Fruit fly (Drosophila melanogaster) whole organism, prepupa: ENCODE results near the gene Sodh2.

ENCODE experiments used
- Blimp-1 ChIP-seq: fragments of 200-800 bp; sonication (Bioruptor generic); optimal IDR thresholded peaks from 3 replicates; lab custom pipeline; 2017; ENCODE audit warnings: missing biosample characterization, missing genetic modification characterization, mild to moderate bottlenecking, moderate library complexity, missing genetic modification reagents
- CG10631 ChIP-seq: fragments of 200-800 bp; sonication (Bioruptor generic); optimal IDR thresholded peaks from 2 replicates; lab custom pipeline; 2016; ENCODE audit warnings: missing biosample characterization, missing genetic modification characterization
- CG10669 ChIP-seq: fragments of 200-800 bp; sonication (Bioruptor generic); optimal IDR thresholded peaks from 3 replicates; lab custom pipeline; 2018; ENCODE audit warnings: missing biosample characterization, mild to moderate bottlenecking, missing genetic modification characterization, moderate library complexity
- CG11294 ChIP-seq: fragments of 200-800 bp; sonication (Bioruptor generic); IDR thresholded peaks from 2 replicates; pipeline ENCODE4 v1.3.6; 2022; ENCODE audit warnings: missing biosample characterization, missing genetic modification characterization
- CG11762 ChIP-seq: fragments of 200-800 bp; sonication (Bioruptor generic); optimal IDR thresholded peaks from 3 replicates; lab custom pipeline; 2016; ENCODE audit warnings: missing biosample characterization, missing genetic modification characterization; ENCODE audit not compliant: insufficient read depth
- CG11902 ChIP-seq: fragments of 200-800 bp; sonication (Bioruptor generic); optimal IDR thresholded peaks from 3 replicates; lab custom pipeline; 2016; ENCODE audit warnings: missing biosample characterization, missing genetic modification characterization
- CG1621 ChIP-seq: fragments of 200-800 bp; sonication (Bioruptor generic); optimal IDR thresholded peaks from 3 replicates; lab custom pipeline; 2018; ENCODE audit warnings: missing biosample characterization, mild to moderate bottlenecking, missing genetic modification characterization
- CG16779 ChIP-seq: fragments of 200-800 bp; sonication (Bioruptor generic); optimal IDR thresholded peaks from 3 replicates; lab custom pipeline; 2017; ENCODE audit warnings: missing biosample characterization, mild to moderate bottlenecking, missing genetic modification characterization
- CG3032 ChIP-seq: fragments of 200-800 bp; optimal IDR thresholded peaks from 2 replicates; lab custom pipeline; 2019; ENCODE audit warnings: missing biosample characterization, mild to moderate bottlenecking, missing genetic modification characterization, moderate library complexity
- CG31627 ChIP-seq: fragments of 200-800 bp; sonication (Bioruptor generic); optimal IDR thresholded peaks from 3 replicates; lab custom pipeline; 2016; ENCODE audit warnings: missing biosample characterization, missing genetic modification characterization
- CG34406 ChIP-seq: fragments of 200-800 bp; sonication (Bioruptor generic); optimal IDR thresholded peaks from 3 replicates; lab custom pipeline; 2016; ENCODE audit warnings: missing biosample characterization, missing genetic modification characterization
- CG3919 ChIP-seq: fragments of 200-800 bp; sonication (Bioruptor generic); optimal IDR thresholded peaks from 3 replicates; lab custom pipeline; 2016; ENCODE audit warnings: missing biosample characterization, missing genetic modification characterization
- CG4318 ChIP-seq: fragments of 200-800 bp; sonication (Bioruptor generic); optimal IDR thresholded peaks from 3 replicates; lab custom pipeline; 2017; ENCODE audit warnings: missing biosample characterization, mild to moderate bottlenecking, missing genetic modification characterization
- CG6163 ChIP-seq: fragments of 200-800 bp; sonication (Bioruptor generic); IDR thresholded peaks from 3 replicates; pipeline ENCODE4 v1.3.6; 2022; ENCODE audit warnings: missing biosample characterization, missing genetic modification characterization
- CG6276 ChIP-seq: fragments of 200-800 bp; sonication (Bioruptor generic); optimal IDR thresholded peaks from 2 replicates; lab custom pipeline; 2017; ENCODE audit warnings: missing biosample characterization, mild to moderate bottlenecking, missing genetic modification characterization
- CG6792 ChIP-seq: fragments of 200-800 bp; sonication (Bioruptor generic); optimal IDR thresholded peaks from 3 replicates; lab custom pipeline; 2016; ENCODE audit warnings: missing biosample characterization, missing genetic modification characterization
- CG6808 ChIP-seq: fragments of 200-800 bp; sonication (Bioruptor generic); optimal IDR thresholded peaks from 3 replicates; lab custom pipeline; 2017; ENCODE audit warnings: missing biosample characterization, missing genetic modification characterization, mild to moderate bottlenecking, moderate library complexity, missing genetic modification reagents
- CG6854 ChIP-seq: fragments of 200-800 bp; sonication (Bioruptor generic); optimal IDR thresholded peaks from 2 replicates; lab custom pipeline; 2017; ENCODE audit warnings: missing biosample characterization, mild to moderate bottlenecking, missing genetic modification characterization
- CG7368 ChIP-seq: fragments of 200-800 bp; sonication (Bioruptor generic); optimal IDR thresholded peaks from 3 replicates; lab custom pipeline; 2016; ENCODE audit warnings: missing biosample characterization, missing genetic modification characterization
- CG8119 ChIP-seq: fragments of 200-800 bp; sonication (Bioruptor generic); IDR thresholded peaks from 3 replicates; pipeline ENCODE4 v1.3.6; 2022; ENCODE audit warnings: missing biosample characterization, missing genetic modification characterization
- CG8319 ChIP-seq: fragments of 200-800 bp; sonication (Bioruptor generic); optimal IDR thresholded peaks from 3 replicates; lab custom pipeline; 2016; ENCODE audit warnings: missing biosample characterization, missing genetic modification characterization
- CG8632 ChIP-seq: fragments of 200-800 bp; sonication (Bioruptor generic); optimal IDR thresholded peaks from 3 replicates; lab custom pipeline; 2016; ENCODE audit warnings: missing biosample characterization, missing genetic modification characterization
- CG9139 ChIP-seq: fragments of 200-800 bp; sonication (Bioruptor generic); optimal IDR thresholded peaks from 3 replicates; lab custom pipeline; 2017; ENCODE audit warnings: missing biosample characterization, mild to moderate bottlenecking, missing genetic modification characterization
- Eip75B ChIP-seq: fragments of 200-800 bp; sonication (Bioruptor generic); optimal IDR thresholded peaks from 3 replicates; lab custom pipeline; 2016; ENCODE audit warnings: missing biosample characterization, missing genetic modification characterization
- Eip78C ChIP-seq: fragments of 200-800 bp; sonication (Bioruptor generic); peaks from one replicate; lab custom pipeline; 2016; ENCODE audit warnings: missing biosample characterization, missing genetic modification characterization
- Gug ChIP-seq: fragments of 200-800 bp; sonication (Bioruptor generic); IDR thresholded peaks from 2 replicates; pipeline ENCODE4 v1.3.6; 2022; ENCODE audit warnings: missing biosample characterization, missing genetic modification characterization
- Hr38 ChIP-seq: sonication (Bioruptor generic); optimal IDR thresholded peaks from 2 replicates; lab custom pipeline; 2016; ENCODE audit warnings: missing biosample characterization, missing genetic modification characterization
- Hr39 ChIP-seq: fragments of 200-800 bp; sonication (Bioruptor generic); optimal IDR thresholded peaks from 2 replicates; lab custom pipeline; 2016; ENCODE audit warnings: missing biosample characterization, missing genetic modification characterization
- Hr4 ChIP-seq: fragments of 200-800 bp; sonication (Bioruptor generic); optimal IDR thresholded peaks from 3 replicates; lab custom pipeline; 2016; ENCODE audit warnings: missing biosample characterization, missing genetic modification characterization
- Lpt ChIP-seq: fragments of 200-800 bp; sonication (Bioruptor generic); optimal IDR thresholded peaks from 3 replicates; lab custom pipeline; 2016; ENCODE audit warnings: missing biosample characterization, missing genetic modification characterization
- OdsH ChIP-seq: fragments of 200-800 bp; sonication (Bioruptor generic); optimal IDR thresholded peaks from 3 replicates; lab custom pipeline; 2016; ENCODE audit warnings: missing biosample characterization, missing genetic modification characterization
- Smox ChIP-seq: fragments of 200-800 bp; sonication (Bioruptor generic); optimal IDR thresholded peaks from 3 replicates; lab custom pipeline; 2016; ENCODE audit warnings: missing biosample characterization, missing genetic modification characterization
- Sox102F ChIP-seq: fragments of 200-800 bp; sonication (Bioruptor generic); optimal IDR thresholded peaks from 2 replicates; lab custom pipeline; 2016; ENCODE audit warnings: missing biosample characterization, mild to moderate bottlenecking, missing genetic modification characterization
- Sox15 ChIP-seq: fragments of 200-800 bp; sonication (Bioruptor generic); optimal IDR thresholded peaks from 3 replicates; lab custom pipeline; 2016; ENCODE audit warnings: missing biosample characterization, missing genetic modification characterization
- achi ChIP-seq: fragments of 200-800 bp; sonication (Bioruptor generic); optimal IDR thresholded peaks from 3 replicates; lab custom pipeline; 2016; ENCODE audit warnings: missing biosample characterization, missing genetic modification characterization
- acj6 ChIP-seq: fragments of 200-800 bp; sonication (Bioruptor generic); optimal IDR thresholded peaks from 3 replicates; lab custom pipeline; 2016; ENCODE audit warnings: missing biosample characterization, missing genetic modification characterization
- cyc ChIP-seq: fragments of 200-800 bp; sonication (Bioruptor generic); optimal IDR thresholded peaks from 3 replicates; lab custom pipeline; 2016; ENCODE audit warnings: missing biosample characterization, missing genetic modification characterization
- dac ChIP-seq: fragments of 200-800 bp; sonication (Bioruptor generic); optimal IDR thresholded peaks from 2 replicates; lab custom pipeline; 2017; ENCODE audit warnings: missing biosample characterization, mild to moderate bottlenecking, missing genetic modification characterization
- eg ChIP-seq: fragments of 200-800 bp; sonication (Bioruptor generic); IDR thresholded peaks from 3 replicates; pipeline ENCODE4 v1.3.6; 2022; ENCODE audit warnings: missing biosample characterization, missing genetic modification characterization
- esn ChIP-seq: fragments of 200-800 bp; sonication (Bioruptor generic); optimal IDR thresholded peaks from 2 replicates; lab custom pipeline; 2016; ENCODE audit warnings: missing biosample characterization, mild to moderate bottlenecking, missing genetic modification characterization, moderate library complexity
- fd85E ChIP-seq: fragments of 200-800 bp; sonication (Bioruptor generic); optimal IDR thresholded peaks from 3 replicates; lab custom pipeline; 2016; ENCODE audit warnings: missing biosample characterization, missing genetic modification characterization
- lz ChIP-seq: fragments of 200-800 bp; sonication (Bioruptor generic); optimal IDR thresholded peaks from 3 replicates; lab custom pipeline; 2016; ENCODE audit warnings: missing biosample characterization, missing genetic modification characterization
- net ChIP-seq: fragments of 200-800 bp; sonication (Bioruptor generic); optimal IDR thresholded peaks from 3 replicates; lab custom pipeline; 2016; ENCODE audit warnings: missing biosample characterization, missing genetic modification characterization
- pdm3 ChIP-seq: fragments of 200-800 bp; sonication (Bioruptor generic); optimal IDR thresholded peaks from 3 replicates; lab custom pipeline; 2016; ENCODE audit warnings: missing biosample characterization, missing genetic modification characterization
- salr ChIP-seq, 2 experiments: fragments of 200-800 bp; sonication (Bioruptor generic); optimal IDR thresholded peaks; 3 replicates each; lab custom pipeline; 2016 to 2018; ENCODE audit warnings: missing biosample characterization in 2 of 2, missing genetic modification characterization in 2 of 2, mild to moderate bottlenecking in 1 of 2
- spab ChIP-seq: fragments of 200-800 bp; sonication (Bioruptor generic); optimal IDR thresholded peaks from 2 replicates; lab custom pipeline; 2017; ENCODE audit warnings: missing biosample characterization, mild to moderate bottlenecking, missing genetic modification characterization, missing genetic modification reagents
- ss ChIP-seq, 2 experiments: fragments of 200-800 bp; sonication (Bioruptor generic); optimal IDR thresholded peaks; 2 replicates in 1 of 2; 3 replicates in 1 of 2; lab custom pipeline; 2017 to 2018; ENCODE audit warnings: mild to moderate bottlenecking in 2 of 2, missing biosample characterization in 2 of 2, missing genetic modification characterization in 2 of 2, moderate library complexity in 1 of 2
- svp ChIP-seq: fragments of 200-800 bp; sonication (Bioruptor generic); peaks from one replicate; lab custom pipeline; 2016; ENCODE audit warnings: missing biosample characterization, missing genetic modification characterization
- topi ChIP-seq: fragments of 200-800 bp; sonication (Bioruptor generic); optimal IDR thresholded peaks from 3 replicates; lab custom pipeline; 2016; ENCODE audit warnings: missing biosample characterization, missing genetic modification characterization
- vri ChIP-seq: fragments of 200-800 bp; sonication (Bioruptor generic); optimal IDR thresholded peaks from 3 replicates; lab custom pipeline; 2016; ENCODE audit warnings: missing biosample characterization, mild to moderate bottlenecking, missing genetic modification characterization

Sodh2 gene

DNA sequence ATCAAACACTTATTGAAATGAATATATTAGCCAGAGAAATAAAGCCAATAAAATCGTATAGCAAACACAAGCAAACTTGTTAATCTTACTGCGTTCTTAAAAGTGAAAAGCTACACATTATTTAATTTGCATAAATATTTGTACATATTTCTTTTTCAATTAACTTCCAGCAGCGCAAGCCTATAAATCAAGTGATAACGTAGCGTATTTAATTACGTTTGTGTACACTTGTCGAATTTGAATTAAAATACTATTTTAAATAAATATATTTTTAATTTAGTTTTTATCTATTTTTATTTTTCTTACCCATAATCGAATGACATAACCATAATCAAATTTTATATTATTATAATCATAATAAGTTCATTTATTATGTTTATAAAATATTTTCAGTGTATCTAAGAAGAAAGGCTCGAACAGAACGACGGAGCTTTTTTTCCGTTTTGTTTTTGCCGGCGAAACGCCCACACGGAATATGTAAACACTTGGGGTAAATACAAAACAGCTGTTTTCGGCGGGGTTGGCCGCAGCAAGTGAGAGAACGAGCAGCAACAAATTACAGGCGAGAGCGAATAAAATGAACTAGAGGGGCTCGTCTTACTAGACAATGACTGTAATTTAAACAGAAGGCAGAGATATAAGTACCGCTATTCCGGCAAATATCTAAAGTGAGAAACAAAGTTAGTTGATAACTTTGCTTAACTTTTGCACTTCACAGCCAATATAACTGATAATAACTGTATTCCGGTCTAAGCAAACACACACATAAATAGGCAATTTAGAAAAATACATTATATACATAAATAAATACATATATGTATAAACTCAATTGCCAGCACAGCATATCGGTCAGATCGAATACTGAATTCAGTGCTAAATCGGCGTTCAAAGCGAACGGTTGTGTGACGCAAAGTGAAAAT, at the start of gene Sodh2:
Gene Sodh2 (plus strand): TSS at position 870 of the 920 bp plus-strand sequence.
- TF ChIP-seq CG6276 (GFP tag; lab: Kevin White, UChicago): peak; percentile 56
- TF ChIP-seq CG6854 (GFP tag; lab: Kevin White, UChicago): peak; percentile 78
- TF ChIP-seq acj6: peak; percentile 26
- TF ChIP-seq esn (GFP tag; lab: Kevin White, UChicago): peak; percentile 77
- TF ChIP-seq CG11762 (GFP tag; lab: Kevin White, UChicago): peak; percentile 11
- TF ChIP-seq CG9139 (GFP tag; lab: Kevin White, UChicago): peak; percentile 42
- peak; percentile 42 for TF ChIP-seq Smox (GFP tag; lab: Kevin White, UChicago)
- peak; percentile 77 for TF ChIP-seq Sox102F (GFP tag; lab: Kevin White, UChicago)
- peak; percentile 32 for TF ChIP-seq dac (GFP tag; lab: Kevin White, UChicago)
- TF ChIP-seq Lpt (GFP tag; lab: Kevin White, UChicago): peak; percentile 43
- TF ChIP-seq fd85E (GFP tag; lab: Kevin White, UChicago): no peak
- TF ChIP-seq CG31627 (GFP tag; lab: Kevin White, UChicago): peak; percentile 7
- peak; percentile 88 for TF ChIP-seq eg
- peak; percentile 48 for TF ChIP-seq Blimp-1 (GFP tag; lab: Kevin White, UChicago)
- TF ChIP-seq Hr38 (GFP tag; lab: Kevin White, UChicago): no peak
- peak; percentile 12 for TF ChIP-seq CG10631 (GFP tag; lab: Kevin White, UChicago)
- TF ChIP-seq CG7368: peak; percentile 45
- TF ChIP-seq OdsH (GFP tag; lab: Kevin White, UChicago): peak; percentile 65
- peak in 1 of 2 experiments; percentile 54 for TF ChIP-seq salr (GFP tag; optimal IDR thresholded peaks at IDR 0.05; lab: Kevin White, UChicago)
- TF ChIP-seq CG3919 (GFP tag; lab: Kevin White, UChicago): peak; percentile 52
- TF ChIP-seq CG1621: no peak
- peak; percentile 72 for TF ChIP-seq Hr4 (GFP tag; lab: Kevin White, UChicago)
- no peak for TF ChIP-seq CG11902 (GFP tag; lab: Kevin White, UChicago)
- peak; percentile 35 for TF ChIP-seq spab (GFP tag; lab: Kevin White, UChicago)
- TF ChIP-seq topi (GFP tag; lab: Kevin White, UChicago): peak; percentile 46
- peak; percentile 53 for TF ChIP-seq pdm3
- peak; percentile 76 for TF ChIP-seq CG8119 (GFP tag; lab: Robert Waterston, UW)
- no peak for TF ChIP-seq CG8319 (GFP tag; lab: Kevin White, UChicago)
- TF ChIP-seq Sox15: no peak
- TF ChIP-seq CG6792 (GFP tag; lab: Kevin White, UChicago): peak; percentile 53
- TF ChIP-seq achi (GFP tag; lab: Kevin White, UChicago): peak; percentile 68
- peak; percentile 53; the same call in 1 of the 2 replicates for TF ChIP-seq Gug (GFP tag; lab: Robert Waterston, UW)
- peak; percentile 50 for TF ChIP-seq CG10669 (GFP tag; lab: Kevin White, UChicago)
- TF ChIP-seq CG6808 (GFP tag; lab: Kevin White, UChicago): peak; percentile 45
- no peak for TF ChIP-seq CG4318
- TF ChIP-seq CG6163: peak; percentile 66
- peak; percentile 58 for TF ChIP-seq CG3032 (tag; lab: Kevin White, UChicago)
- peak; percentile 67 for TF ChIP-seq CG34406
- peak; percentile 56 for TF ChIP-seq net (GFP tag; lab: Kevin White, UChicago)
- TF ChIP-seq cyc (GFP tag; lab: Kevin White, UChicago): peak; percentile 16
- TF ChIP-seq CG11294 (GFP tag; lab: Robert Waterston, UW): peak; percentile 65
- TF ChIP-seq CG16779 (tag; lab: Kevin White, UChicago): peak; percentile 45
- no peak for TF ChIP-seq Eip75B (GFP tag; lab: Kevin White, UChicago)
- peak; percentile 28 to 66 for TF ChIP-seq ss (GFP tag; optimal IDR thresholded peaks at IDR 0.05; lab: Kevin White, UChicago)
- peak; percentile 53 for TF ChIP-seq lz (GFP tag; lab: Kevin White, UChicago)
- TF ChIP-seq Hr39 (GFP tag; lab: Kevin White, UChicago): peak; percentile 5
- TF ChIP-seq Eip78C (GFP tag; lab: Kevin White, UChicago): peak; percentile 85
- TF ChIP-seq CG8632 (GFP tag; lab: Kevin White, UChicago): peak; percentile 73
- TF ChIP-seq svp: peak; percentile 75
- TF ChIP-seq vri (GFP tag; lab: Kevin White, UChicago): peak; percentile 78
